Worm (Caenorhabditis elegans) whole organism, L3 larva: ENCODE measurements around the gene frpr-17.

Source experiments
- ZK546.5 ChIP-seq: sonication (generic microtip); optimal IDR thresholded peaks from 2 replicates; lab custom pipeline; 2017; ENCODE audit warnings: missing biosample characterization, missing genetic modification characterization
- elt-2 ChIP-seq: sonication (generic microtip); optimal IDR thresholded peaks from 2 replicates; lab custom pipeline; 2016; ENCODE audit warnings: missing genetic modification reagents, mild to moderate bottlenecking, missing genetic modification characterization, missing compliant biosample characterization
- elt-3 ChIP-seq, 3 experiments: fragments of 150-350 bp in 1 of 3; sonication (generic microtip) in 2 of 3; optimal IDR thresholded peaks; 2 replicates in 2 of 3; 4 replicates in 1 of 3; lab custom pipeline; 2014 to 2017; ENCODE audit warnings: missing biosample characterization in 3 of 3, missing genetic modification characterization in 3 of 3
- fkh-10 ChIP-seq: sonication (generic microtip); optimal IDR thresholded peaks from 2 replicates; lab custom pipeline; 2017; ENCODE audit warnings: missing biosample characterization, missing genetic modification reagents, missing genetic modification characterization
- nhr-237 ChIP-seq: fragments of 150-350 bp; optimal IDR thresholded peaks from 2 replicates; lab custom pipeline; 2014; ENCODE audit warnings: missing biosample characterization, missing genetic modification characterization
- nhr-25 ChIP-seq: sonication (generic microtip); optimal IDR thresholded peaks from 2 replicates; lab custom pipeline; 2017; ENCODE audit warnings: missing biosample characterization, missing genetic modification characterization
- nhr-77 ChIP-seq: fragments of 150-350 bp; optimal IDR thresholded peaks from 2 replicates; lab custom pipeline; 2014; ENCODE audit warnings: missing biosample characterization, missing genetic modification characterization
- pha-4 ChIP-seq: fragments of 150-350 bp; optimal IDR thresholded peaks from 2 replicates; lab custom pipeline; 2014; ENCODE audit warnings: missing biosample characterization, missing genetic modification reagents, missing genetic modification characterization
- skn-1 ChIP-seq: fragments of 150-350 bp; optimal IDR thresholded peaks from 2 replicates; lab custom pipeline; 2014; ENCODE audit warnings: missing biosample characterization, missing genetic modification characterization
- snpc-4 ChIP-seq: fragments of 150-350 bp; optimal IDR thresholded peaks from 2 replicates; lab custom pipeline; 2014; ENCODE audit warnings: missing biosample characterization, missing genetic modification characterization
- tbx-2 ChIP-seq: sonication (generic microtip); optimal IDR thresholded peaks from 2 replicates; lab custom pipeline; 2016; ENCODE audit warnings: mild to moderate bottlenecking, missing genetic modification characterization, missing compliant biosample characterization
- zag-1 ChIP-seq: fragments of 150-350 bp; optimal IDR thresholded peaks from 2 replicates; lab custom pipeline; 2014; ENCODE audit warnings: missing biosample characterization, missing genetic modification characterization

DNA sequence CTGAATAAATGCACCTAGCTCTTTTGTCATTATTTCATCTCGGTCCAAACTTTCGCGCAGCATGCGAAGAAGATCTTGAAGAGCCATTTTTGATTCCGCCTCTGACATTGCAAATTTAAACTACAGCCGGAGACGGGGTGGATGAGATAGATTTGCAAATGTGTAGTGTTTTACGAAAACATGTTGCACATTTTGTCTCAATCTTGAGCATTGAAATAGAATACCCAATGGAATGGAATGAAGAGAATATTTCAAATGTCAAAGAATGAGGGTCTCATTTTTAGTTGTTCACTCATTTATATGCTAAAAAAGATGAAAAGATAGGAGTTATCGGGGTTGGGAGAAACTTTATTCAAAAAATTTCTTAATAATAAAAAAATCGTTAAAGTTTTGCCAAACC is 49.5 kb downstream of the frpr-17 start, which contains the start of gene Y66C5A.1:
- no peak for TF ChIP-seq elt-2 (tag; lab: Kevin White, UChicago)
- TF ChIP-seq snpc-4 = no peak
- TF ChIP-seq zag-1 (tag; lab: Kevin White, UChicago) = no peak
- no peak for TF ChIP-seq ZK546.5 (tag; lab: Kevin White, UChicago)
- TF ChIP-seq elt-3 (tag; optimal IDR thresholded peaks at IDR 0.05; lab: Kevin White, UChicago) = no peak
- TF ChIP-seq nhr-25 (tag; lab: Kevin White, UChicago) = no peak
- no peak for TF ChIP-seq nhr-77 (tag; lab: Kevin White, UChicago)
- no peak for TF ChIP-seq skn-1 (tag; lab: Kevin White, UChicago)
- TF ChIP-seq pha-4 (tag; lab: Kevin White, UChicago) = no peak
- TF ChIP-seq nhr-237 (tag; lab: Kevin White, UChicago) = no peak
- no peak for TF ChIP-seq fkh-10 (GFP tag; lab: Kevin White, UChicago)
- TF ChIP-seq tbx-2 (tag; lab: Kevin White, UChicago) = no peak
